Worm (Caenorhabditis elegans): ENCODE results near the gene W04H10.2.
"Not testable (repeated sequence)": the region's sequence is repeated elsewhere in the genome, so short reads cannot be mapped to it uniquely, and the experiment has no call there.

W04H10.2 gene

DNA sequence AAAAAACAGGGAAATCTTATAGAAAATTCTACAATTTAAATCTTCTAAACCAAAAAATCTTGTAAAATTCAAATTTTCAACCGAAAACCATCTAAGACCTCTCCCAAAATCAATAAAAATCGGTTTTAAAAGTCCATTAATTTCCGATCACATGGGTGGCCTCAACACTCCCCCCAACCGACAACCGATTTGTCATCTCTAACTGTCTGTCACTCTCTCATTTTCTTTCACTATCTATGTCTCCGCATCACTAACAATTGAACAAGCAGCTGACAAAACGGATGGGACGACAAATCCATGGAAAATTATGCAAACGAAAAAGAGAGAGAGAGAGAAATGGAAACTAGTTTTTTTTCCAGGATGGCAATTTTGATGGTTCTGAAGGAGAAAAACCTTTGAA lies 2.4 kb upstream of the W04H10.2 start:
- TF ChIP-seq unc-62 (GFP tag; optimal IDR thresholded peaks at IDR 0.05), result no peak

DNA sequence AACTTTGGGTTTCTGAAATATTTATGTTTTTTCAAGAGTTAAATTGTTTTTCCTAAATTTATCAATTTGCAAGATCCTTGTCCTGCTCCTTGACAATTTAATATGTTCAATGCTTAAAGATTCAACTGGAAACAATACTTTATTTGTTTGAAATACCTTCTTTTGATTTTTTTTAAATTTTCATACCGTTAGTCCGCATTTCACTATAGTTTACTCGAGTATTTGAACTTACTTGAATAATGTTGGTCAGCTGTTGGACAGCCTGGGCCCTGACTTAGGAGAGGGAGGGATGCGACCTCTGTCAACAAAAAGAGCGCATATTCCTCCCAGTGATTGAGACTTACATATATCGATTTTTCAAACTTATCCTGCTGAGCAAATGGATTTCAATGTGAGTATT lies 666 bp downstream of the W04H10.2 start, which contains the start of gene W04H10.5:
TSS of gene W04H10.5 (plus strand) at position 301 of the 400 bp plus-strand sequence.
- TF ChIP-seq unc-62 (GFP tag; optimal IDR thresholded peaks at IDR 0.05), result no peak

DNA sequence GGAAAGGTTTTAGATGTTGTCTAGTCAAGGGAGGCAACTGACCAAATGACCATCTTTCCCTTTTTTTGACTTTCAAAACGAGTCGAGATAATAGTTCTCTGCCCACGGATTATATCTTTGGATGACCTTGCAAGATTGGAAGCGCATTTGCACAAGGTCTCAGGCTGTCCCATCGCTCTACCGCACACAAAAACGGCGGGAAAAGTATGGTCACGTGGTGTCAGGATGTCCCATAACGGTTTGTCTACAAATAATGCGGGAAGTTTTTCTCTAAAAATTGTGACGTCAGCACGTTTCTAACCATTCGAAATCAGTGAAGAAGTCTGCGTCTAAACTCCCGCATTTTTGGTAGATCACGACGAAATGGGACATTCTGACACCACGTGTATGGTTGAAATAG lies 3.0 kb downstream of the W04H10.2 start, which contains the start of gene W04H10.6:
TSS of gene W04H10.6 (minus strand) at position 101 of the 400 bp plus-strand sequence.
- TF ChIP-seq unc-62 (GFP tag; optimal IDR thresholded peaks at IDR 0.05), result no peak

DNA sequence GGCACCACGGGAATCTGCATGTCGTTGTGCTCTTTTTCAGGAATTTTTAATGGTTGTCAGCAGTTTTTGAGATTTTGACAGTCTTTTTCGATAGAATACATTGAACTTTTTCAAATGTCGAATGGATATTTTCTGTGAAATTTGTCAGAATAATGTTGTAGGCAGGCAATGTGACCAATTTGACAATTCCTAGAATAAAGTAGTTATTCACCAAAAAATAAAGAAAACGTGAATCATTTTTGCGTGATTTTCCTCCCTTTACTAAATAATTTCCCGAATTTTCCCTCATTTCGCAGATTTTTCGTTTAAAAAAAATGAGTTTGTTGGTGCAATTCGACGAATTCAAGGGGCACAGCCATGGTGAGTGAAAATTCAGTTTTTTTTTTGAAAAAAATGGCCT lies 3.4 kb downstream of the W04H10.2 start, which contains the start of gene W04H10.1:
TSS of gene W04H10.1 (plus strand) at position 301 of the 400 bp plus-strand sequence.
- no peak for TF ChIP-seq unc-62 (GFP tag; optimal IDR thresholded peaks at IDR 0.05)

DNA sequence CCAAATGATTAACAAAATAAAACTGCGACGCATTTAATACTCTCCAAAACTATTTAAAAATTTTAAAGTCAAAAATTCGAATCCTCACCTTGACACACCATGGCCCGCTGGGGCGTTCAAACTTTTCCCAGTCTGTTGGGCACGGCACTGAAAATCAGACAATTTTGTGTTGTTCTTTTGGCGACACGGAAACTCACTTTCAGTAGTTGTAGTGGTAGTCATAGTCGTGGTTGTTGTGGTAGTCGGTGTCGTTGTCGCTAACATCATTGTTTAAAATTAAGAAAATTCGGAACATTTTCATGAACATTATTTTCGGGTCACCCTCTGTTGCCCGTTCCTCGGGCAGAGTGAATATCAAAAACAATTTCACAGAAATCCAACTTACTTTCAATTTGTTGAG lies 7.0 kb downstream of the W04H10.2 start, which contains the start of gene clec-118:
TSS of gene clec-118 (minus strand) at position 101 of the 400 bp plus-strand sequence.
- TF ChIP-seq unc-62 (GFP tag; optimal IDR thresholded peaks at IDR 0.05), result not testable (repeated sequence)

DNA sequence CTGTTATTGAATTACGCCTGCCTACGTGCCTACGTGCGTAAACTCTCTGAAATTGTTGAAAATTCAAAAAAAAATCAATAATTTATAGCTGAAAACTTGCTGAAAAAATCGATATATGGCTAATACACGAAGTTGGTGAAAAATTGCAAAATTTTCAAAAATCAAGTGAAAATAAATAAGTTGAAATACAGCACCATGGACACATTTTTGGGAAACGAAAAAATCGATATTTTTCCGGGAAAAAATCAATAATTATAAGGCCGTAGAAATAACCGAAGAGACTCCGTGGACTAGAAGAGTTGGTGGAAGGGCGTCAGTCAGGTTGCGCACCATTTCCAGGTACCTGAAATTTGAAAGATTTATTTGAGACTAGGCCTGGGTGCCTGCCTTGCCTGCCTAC lies 9.3 kb downstream of the W04H10.2 start:
- no peak for TF ChIP-seq unc-62 (GFP tag; optimal IDR thresholded peaks at IDR 0.05)

DNA sequence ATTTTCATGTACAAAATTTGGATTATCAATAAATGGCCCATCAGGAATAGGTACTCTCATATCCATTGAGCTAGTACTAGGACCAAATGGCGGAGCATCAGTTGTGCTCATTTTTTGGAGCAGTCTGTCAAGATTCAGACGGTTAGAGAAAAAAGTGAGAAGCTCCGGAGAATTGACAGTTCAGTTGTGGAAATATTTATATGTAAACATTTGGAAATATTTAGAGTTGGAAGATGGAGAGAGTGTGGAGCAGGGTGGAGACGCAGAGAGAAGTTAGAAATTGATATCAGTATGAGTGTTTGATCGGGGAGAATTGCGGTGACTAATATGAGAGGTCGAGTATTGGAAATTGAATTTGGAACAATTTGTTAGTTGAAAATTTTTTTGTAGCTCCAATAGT lies 15.8 kb downstream of the W04H10.2 start:
- TF ChIP-seq unc-62 (GFP tag; optimal IDR thresholded peaks at IDR 0.05), result no peak

DNA sequence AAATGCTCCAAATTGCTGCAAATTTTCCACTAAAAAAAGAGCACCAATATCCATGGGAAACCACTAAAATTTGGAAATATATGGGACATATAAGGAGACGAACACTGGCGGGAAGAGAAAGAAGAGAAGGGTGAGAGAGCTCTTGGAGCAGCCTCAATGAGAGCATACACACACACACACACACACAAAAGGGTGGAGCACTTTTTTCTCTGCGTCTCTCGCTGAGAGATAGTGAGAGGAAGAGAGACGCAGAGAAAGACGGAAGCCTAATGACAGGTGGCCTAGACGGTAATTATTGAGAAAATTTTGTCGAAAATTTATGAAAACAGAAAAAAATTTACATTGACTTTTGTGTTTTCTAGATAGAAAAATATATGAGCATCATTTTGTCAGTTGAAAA lies 17.1 kb downstream of the W04H10.2 start:
- TF ChIP-seq unc-62 (GFP tag; optimal IDR thresholded peaks at IDR 0.05), result no peak

DNA sequence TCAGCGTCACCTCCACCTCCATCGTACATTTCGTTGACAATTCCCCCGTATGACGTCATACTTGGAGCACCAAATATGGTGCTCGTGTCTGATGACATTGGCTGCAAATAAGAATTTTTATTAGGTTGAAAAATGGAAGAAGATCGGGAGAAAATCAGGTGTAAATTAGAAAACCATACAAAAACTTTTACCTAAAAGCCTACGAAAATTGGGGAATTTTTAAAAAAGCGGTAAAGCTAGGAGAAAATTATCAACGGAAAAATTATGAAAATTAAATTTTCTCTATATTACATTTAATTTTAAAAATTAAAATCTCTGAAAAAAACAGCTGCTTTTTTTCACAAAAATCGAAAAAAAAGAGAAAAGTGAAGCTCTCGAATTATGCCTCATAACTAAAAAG lies 19.1 kb downstream of the W04H10.2 start, which contains the start of gene T04B8.5:
TSS of gene T04B8.5 (minus strand) at position 101 of the 400 bp plus-strand sequence.
- no peak for TF ChIP-seq unc-62 (GFP tag; optimal IDR thresholded peaks at IDR 0.05)

DNA sequence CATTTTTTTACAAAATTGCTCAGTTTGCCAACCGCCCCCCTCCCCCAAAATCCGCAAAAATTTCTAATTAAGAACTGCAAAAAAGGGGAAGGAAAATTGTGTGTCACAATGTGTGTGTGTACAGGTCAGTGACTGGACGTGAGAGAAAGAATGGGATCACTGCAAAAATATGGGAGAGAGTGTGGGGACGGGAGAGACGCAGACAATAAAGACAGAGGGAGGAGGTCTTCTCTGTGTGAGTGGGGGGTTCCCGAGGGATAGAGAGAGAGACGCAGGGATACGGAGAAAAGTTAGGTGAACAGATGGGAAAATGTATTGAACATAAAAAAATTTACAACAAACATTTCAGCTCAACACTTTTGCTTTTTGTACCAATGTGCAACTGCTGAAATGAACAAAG lies 20.6 kb downstream of the W04H10.2 start:
- TF ChIP-seq unc-62 (GFP tag; optimal IDR thresholded peaks at IDR 0.05), result no peak

DNA sequence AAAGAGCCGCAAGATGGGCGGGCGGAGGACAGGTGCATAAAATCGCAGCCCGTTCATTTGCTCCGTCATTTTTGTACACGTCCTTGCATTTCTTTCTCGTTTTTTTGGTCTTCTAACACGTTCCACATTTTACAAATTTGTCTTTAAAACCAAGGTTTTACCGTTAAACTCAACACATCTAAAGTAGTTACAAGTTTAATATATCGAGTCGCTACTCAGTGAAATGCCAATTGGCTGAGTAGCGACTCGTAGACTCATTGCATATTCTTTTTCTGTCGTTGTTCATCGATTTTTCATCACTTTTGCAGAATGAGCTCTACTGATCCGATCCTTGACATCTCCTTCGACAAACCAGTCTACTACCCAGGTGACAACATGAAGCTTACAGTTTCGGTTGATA lies 21.8 kb downstream of the W04H10.2 start, which contains the start of gene arrd-1:
TSS of gene arrd-1 (plus strand) at position 301 of the 400 bp plus-strand sequence.
- TF ChIP-seq unc-62 (GFP tag; optimal IDR thresholded peaks at IDR 0.05), result no peak

DNA sequence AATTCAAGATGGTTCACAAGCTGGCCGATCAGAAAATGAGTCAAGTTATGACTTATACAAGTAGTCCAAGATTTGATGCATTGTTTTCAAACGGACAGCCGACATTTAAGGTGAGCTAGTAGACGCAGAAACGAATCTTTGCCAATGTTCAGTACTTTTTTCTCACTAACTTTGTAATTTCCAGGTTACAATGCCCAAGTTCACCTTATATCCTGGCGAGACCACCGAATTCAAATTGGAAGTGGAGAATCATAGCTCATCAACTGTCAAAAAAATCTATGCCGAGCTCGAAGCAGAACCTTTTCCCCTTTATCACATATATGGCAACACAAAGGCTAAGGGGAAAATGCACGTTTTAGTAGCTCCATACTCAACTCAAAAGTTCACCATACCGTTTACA lies 22.5 kb downstream of the W04H10.2 start:
- no peak for TF ChIP-seq unc-62 (GFP tag; optimal IDR thresholded peaks at IDR 0.05)

DNA sequence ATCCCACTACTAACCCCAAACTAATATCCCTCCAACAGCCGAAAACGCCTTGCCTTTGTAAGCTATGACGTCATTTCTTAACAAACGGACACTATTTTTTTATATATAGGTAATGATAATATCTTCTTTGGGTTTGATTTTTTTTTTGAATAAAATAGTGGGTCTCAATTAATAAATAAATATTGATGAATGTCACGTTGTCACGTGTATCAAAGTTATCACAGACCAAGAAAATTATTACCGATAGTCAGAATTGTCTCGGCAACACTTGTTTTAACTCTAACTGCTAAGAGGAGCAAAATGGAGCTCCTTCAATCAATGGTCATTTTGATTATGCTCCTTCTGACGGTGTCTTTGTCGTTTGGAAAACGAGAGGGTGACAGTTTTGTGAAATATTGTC lies 28.6 kb downstream of the W04H10.2 start, which contains the start of gene T04B8.1:
TSS of gene T04B8.1 (plus strand) at position 301 of the 400 bp plus-strand sequence.
- no peak for TF ChIP-seq unc-62 (GFP tag; optimal IDR thresholded peaks at IDR 0.05)

DNA sequence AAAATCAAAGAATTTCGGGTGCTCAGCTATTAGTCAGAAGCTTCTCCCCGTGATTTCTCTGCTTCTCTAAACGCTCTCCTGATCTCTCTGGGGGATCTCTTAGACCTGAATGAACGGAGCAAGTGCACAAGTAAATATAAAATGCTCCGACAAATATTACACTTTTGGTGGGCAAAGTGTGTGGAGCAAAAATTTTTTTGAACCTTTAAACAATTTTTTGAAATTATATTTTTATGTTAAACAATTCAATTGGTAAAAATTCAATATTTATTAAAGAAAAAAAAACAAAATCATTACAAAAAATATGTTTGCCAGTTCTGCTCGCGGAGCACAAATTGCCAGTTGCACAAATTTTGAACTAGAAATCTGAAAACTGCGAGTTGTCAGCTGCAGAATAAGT lies 34.1 kb downstream of the W04H10.2 start, which contains the start of gene K07E8.6:
TSS of gene K07E8.6 (minus strand) at position 101 of the 400 bp plus-strand sequence.
- no peak for TF ChIP-seq unc-62 (GFP tag; optimal IDR thresholded peaks at IDR 0.05)

DNA sequence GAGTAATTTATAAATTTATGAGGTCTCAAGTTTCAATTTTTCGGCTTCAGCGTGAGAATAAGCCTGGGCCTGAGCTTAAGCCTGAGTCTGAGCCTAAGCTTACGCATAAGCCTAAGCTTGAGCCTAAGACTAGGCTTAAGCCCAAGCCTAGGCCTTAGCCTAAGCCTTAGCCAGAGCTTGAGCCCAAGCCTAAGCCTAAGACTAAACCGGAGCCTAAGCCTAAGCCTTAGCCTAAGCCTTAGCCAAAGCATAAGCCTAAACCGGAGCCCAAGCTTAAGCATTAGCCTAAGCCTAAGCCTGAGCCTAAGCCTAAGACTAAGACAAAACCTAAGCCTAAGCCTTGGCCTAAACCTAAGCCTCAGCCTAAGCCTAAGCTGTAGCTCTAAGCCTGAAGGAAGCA lies 38.4 kb downstream of the W04H10.2 start:
- no peak for TF ChIP-seq unc-62 (GFP tag; optimal IDR thresholded peaks at IDR 0.05)

DNA sequence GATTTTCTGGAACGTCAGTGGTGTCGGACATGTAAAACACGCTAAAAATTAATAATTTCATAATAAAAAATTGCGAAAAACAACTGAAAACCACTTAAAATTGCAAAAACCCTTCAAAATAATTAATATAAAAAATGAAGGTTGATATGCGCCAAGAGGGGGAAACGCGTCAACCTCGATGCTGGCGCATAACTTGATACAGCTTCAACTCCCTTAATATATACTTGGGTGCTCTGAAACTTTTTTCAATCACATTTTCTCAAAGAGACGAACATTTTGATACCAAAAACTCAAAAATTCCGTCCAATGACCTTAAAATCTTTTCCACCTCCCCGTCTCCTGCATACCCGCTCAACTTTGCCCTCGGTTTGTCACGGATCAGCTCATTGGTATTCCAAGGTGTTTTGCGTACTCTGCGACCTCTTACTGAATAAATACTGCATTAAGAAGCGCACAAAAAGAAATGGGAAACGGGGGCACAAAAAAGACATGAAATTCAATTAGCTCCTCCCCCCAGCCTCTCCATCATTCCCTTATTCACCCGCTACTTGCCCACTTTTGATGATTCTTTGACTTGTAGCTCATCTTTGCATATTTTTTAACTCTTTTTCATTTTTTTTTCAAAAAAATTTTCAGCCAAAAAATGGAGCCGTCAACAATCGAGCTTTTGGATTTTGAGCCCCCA lies 45.1 kb downstream of the W04H10.2 start, which contains the start of the genes K07E8.7 and frpr-14:
TSS of gene K07E8.7 (minus strand) at position 47 of the 685 bp plus-strand sequence.
TSS of gene frpr-14 (plus strand) at position 635 of the 685 bp plus-strand sequence.
- no peak for TF ChIP-seq unc-62 (GFP tag; optimal IDR thresholded peaks at IDR 0.05)

DNA sequence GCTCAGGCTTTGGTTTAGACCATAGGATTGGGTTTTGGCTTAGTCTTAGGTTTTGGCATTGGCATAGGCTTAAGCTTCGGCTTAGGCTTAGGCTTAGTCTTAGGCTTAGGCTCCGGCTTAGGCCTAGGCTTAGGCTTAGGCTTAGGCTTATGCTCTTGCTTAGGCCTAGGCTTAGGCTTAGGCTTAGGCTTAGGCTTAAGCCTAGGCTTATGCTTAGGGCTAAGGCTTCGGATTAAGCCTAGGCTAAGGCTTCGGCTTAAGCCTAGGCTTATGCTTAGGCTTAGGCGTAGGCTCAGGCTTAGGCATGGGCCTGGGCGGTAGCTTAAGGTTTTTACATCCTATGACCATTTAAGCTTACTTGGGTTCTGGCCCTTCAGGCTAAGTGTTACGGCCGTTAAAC lies 46.0 kb downstream of the W04H10.2 start:
- no peak for TF ChIP-seq unc-62 (GFP tag; optimal IDR thresholded peaks at IDR 0.05)
